Worm (Caenorhabditis elegans) whole organism, L4 larva: ENCODE data around the gene C16C8.5.

Experiments used
- F37D6.2 ChIP-seq: sonication (generic microtip); optimal IDR thresholded peaks from 2 replicates; lab custom pipeline; 2016; ENCODE audit warnings: mild to moderate bottlenecking, missing genetic modification characterization, missing compliant biosample characterization
- F44E2.7 ChIP-seq: fragments of 200-800 bp; sonication (Bioruptor generic); IDR thresholded peaks from 2 replicates; pipeline ENCODE4 v2.1.2; 2022; ENCODE audit warnings: missing genetic modification characterization, missing compliant biosample characterization
- F49E8.2 ChIP-seq: sonication (generic microtip); optimal IDR thresholded peaks from 2 replicates; lab custom pipeline; 2016; ENCODE audit warnings: missing compliant biosample characterization, mild to moderate bottlenecking, missing genetic modification characterization, borderline replicate concordance
- T20F7.1 ChIP-seq: fragments of 200-800 bp; sonication (Bioruptor generic); optimal IDR thresholded peaks from 2 replicates; lab custom pipeline; 2018; ENCODE audit warnings: mild to moderate bottlenecking, missing genetic modification characterization, missing compliant biosample characterization
- T26A8.4 ChIP-seq: fragments of 200-800 bp; sonication (Bioruptor generic); IDR thresholded peaks from 2 replicates; pipeline ENCODE4 v1.3.6; 2022; ENCODE audit warnings: missing genetic modification characterization, missing compliant biosample characterization
- Y48G9A.11 ChIP-seq: fragments of 200-800 bp; sonication (Bioruptor generic); IDR thresholded peaks from 2 replicates; pipeline ENCODE4 v1.3.6; 2022; ENCODE audit warnings: missing genetic modification reagents, missing genetic modification characterization, missing compliant biosample characterization
- Y5F2A.4 ChIP-seq: fragments of 200-800 bp; sonication (Bioruptor generic); optimal IDR thresholded peaks from 2 replicates; lab custom pipeline; 2018; ENCODE audit warnings: mild to moderate bottlenecking, missing genetic modification characterization, missing compliant biosample characterization
- Y75B8A.6 ChIP-seq: fragments of 200-800 bp; sonication (Bioruptor generic); IDR thresholded peaks from 2 replicates; pipeline ENCODE4 v1.3.6; 2022; ENCODE audit warnings: missing genetic modification reagents, missing genetic modification characterization, missing compliant biosample characterization
- ZK337.2 ChIP-seq: fragments of 200-800 bp; sonication (Bioruptor generic); IDR thresholded peaks from 2 replicates; pipeline ENCODE4 v1.3.6; 2022; ENCODE audit warnings: missing genetic modification reagents, missing genetic modification characterization, missing compliant biosample characterization
- aha-1 ChIP-seq: fragments of 150-350 bp; peaks from one replicate; lab custom pipeline; 2014; ENCODE audit warnings: missing biosample characterization, missing genetic modification characterization
- arid-1 ChIP-seq: fragments of 200-800 bp; sonication (Bioruptor generic); conservative IDR thresholded peaks from 2 replicates; pipeline ENCODE4 v1.3.6; 2022; ENCODE audit warnings: missing genetic modification reagents, missing genetic modification characterization, missing compliant biosample characterization
- ceh-20 ChIP-seq: fragments of 200-800 bp; sonication (Bioruptor generic); IDR thresholded peaks from 2 replicates; pipeline ENCODE4 v1.3.6; 2022; ENCODE audit warnings: missing genetic modification reagents, missing genetic modification characterization, missing compliant biosample characterization
- ceh-62 ChIP-seq: sonication (generic microtip); optimal IDR thresholded peaks from 2 replicates; lab custom pipeline; 2017; ENCODE audit warnings: missing biosample characterization, missing genetic modification characterization
- daf-8 ChIP-seq: fragments of 200-800 bp; sonication (Bioruptor generic); IDR thresholded peaks from 2 replicates; pipeline ENCODE4 v1.3.6; 2022; ENCODE audit warnings: missing genetic modification characterization, missing compliant biosample characterization
- dmd-6 ChIP-seq: fragments of 200-800 bp; sonication (Bioruptor generic); IDR thresholded peaks from 2 replicates; pipeline ENCODE4 v1.3.6; 2022; ENCODE audit warnings: missing genetic modification reagents, missing genetic modification characterization, missing compliant biosample characterization
- dmd-9 ChIP-seq: fragments of 200-800 bp; sonication (Bioruptor generic); IDR thresholded peaks from 2 replicates; pipeline ENCODE4 v1.3.6; 2022; ENCODE audit warnings: missing genetic modification reagents, missing genetic modification characterization, missing compliant biosample characterization
- gei-8 ChIP-seq: fragments of 200-800 bp; sonication (Bioruptor generic); optimal IDR thresholded peaks from 2 replicates; lab custom pipeline; 2018; ENCODE audit warnings: mild to moderate bottlenecking, missing genetic modification characterization, missing compliant biosample characterization
- hif-1 ChIP-seq, 2 experiments: sonication (generic microtip); optimal IDR thresholded peaks; 2 replicates each; lab custom pipeline; 2016 to 2017; ENCODE audit warnings: missing compliant biosample characterization in 2 of 2, missing genetic modification characterization in 2 of 2, missing genetic modification reagents in 2 of 2, missing genotype in 2 of 2, mild to moderate bottlenecking in 1 of 2
- hlh-30 ChIP-seq: sonication (generic microtip); optimal IDR thresholded peaks from 2 replicates; lab custom pipeline; 2017; ENCODE audit warnings: antibody characterized with exemption, mild to moderate bottlenecking, missing genetic modification characterization, missing compliant biosample characterization; ENCODE audit not compliant: insufficient read depth
- hmg-1.1 ChIP-seq: fragments of 200-800 bp; sonication (Bioruptor generic); IDR thresholded peaks from 2 replicates; pipeline ENCODE4 v1.3.6; 2022; ENCODE audit warnings: missing genetic modification reagents, missing genetic modification characterization, missing compliant biosample characterization
- lin-13 ChIP-seq: fragments of 150-350 bp; optimal IDR thresholded peaks from 2 replicates; lab custom pipeline; 2014; ENCODE audit warnings: missing biosample characterization, missing genetic modification reagents, missing genetic modification characterization
- lin-38 ChIP-seq: fragments of 200-800 bp; sonication (Bioruptor generic); IDR thresholded peaks from 2 replicates; pipeline ENCODE4 v1.3.6; 2022; ENCODE audit warnings: missing genetic modification reagents, missing genetic modification characterization, missing compliant biosample characterization
- lin-39 ChIP-seq: fragments of 150-350 bp; optimal IDR thresholded peaks from 2 replicates; lab custom pipeline; 2014; ENCODE audit warnings: missing biosample characterization, missing genetic modification reagents, missing genetic modification characterization
- madf-5 ChIP-seq, 2 experiments: fragments of 200-800 bp; sonication (Bioruptor generic); IDR thresholded peaks; 2 replicates each; pipeline ENCODE4 v1.3.6; 2022; ENCODE audit warnings: missing compliant biosample characterization in 2 of 2, missing genetic modification characterization in 2 of 2
- mdt-29 ChIP-seq: fragments of 200-800 bp; sonication (Bioruptor generic); IDR thresholded peaks from 2 replicates; pipeline ENCODE4 v1.3.6; 2022; ENCODE audit warnings: missing genetic modification reagents, missing genetic modification characterization, missing compliant biosample characterization
- mes-2 ChIP-seq: sonication (generic microtip); optimal IDR thresholded peaks from 2 replicates; lab custom pipeline; 2016; ENCODE audit warnings: missing genotype, mild to moderate bottlenecking, missing genetic modification characterization, missing compliant biosample characterization; ENCODE audit not compliant: poor library complexity, severe bottlenecking
- mxl-2 ChIP-seq: fragments of 200-800 bp; sonication (Bioruptor generic); conservative IDR thresholded peaks from 2 replicates; pipeline ENCODE4 v1.3.6; 2022; ENCODE audit warnings: missing genetic modification reagents, missing genetic modification characterization, missing compliant biosample characterization
- nhr-28 ChIP-seq: fragments of 150-350 bp; optimal IDR thresholded peaks from 2 replicates; lab custom pipeline; 2014; ENCODE audit warnings: missing biosample characterization, missing genetic modification characterization
- nhr-77 ChIP-seq: fragments of 150-350 bp; optimal IDR thresholded peaks from 2 replicates; lab custom pipeline; 2014; ENCODE audit warnings: missing biosample characterization, missing genetic modification characterization
- pha-4 ChIP-seq, 2 experiments: fragments of 150-350 bp in 1 of 2; fragments of 200-800 bp in 1 of 2; sonication (Bioruptor generic) in 1 of 2; IDR thresholded peaks in 1 of 2; optimal IDR thresholded peaks in 1 of 2; 2 replicates each; pipeline versions ENCODE4 v1.3.6 to Lab custom; 2014 to 2022; ENCODE audit warnings: missing genetic modification characterization in 2 of 2, missing genetic modification reagents in 2 of 2, missing biosample characterization in 1 of 2, missing compliant biosample characterization in 1 of 2
- pqm-1 ChIP-seq: sonication (generic microtip); optimal IDR thresholded peaks from 2 replicates; lab custom pipeline; 2017; ENCODE audit warnings: missing biosample characterization, missing genetic modification characterization
- set-16 ChIP-seq: fragments of 200-800 bp; sonication (Bioruptor generic); IDR thresholded peaks from 2 replicates; pipeline ENCODE4 v1.3.6; 2022; ENCODE audit warnings: missing genetic modification reagents, missing genetic modification characterization, missing compliant biosample characterization
- snpc-4 ChIP-seq: fragments of 150-350 bp; optimal IDR thresholded peaks from 2 replicates; lab custom pipeline; 2014; ENCODE audit warnings: missing biosample characterization, missing genetic modification characterization
- spr-1 ChIP-seq: sonication (generic microtip); optimal IDR thresholded peaks from 2 replicates; lab custom pipeline; 2016; ENCODE audit warnings: mild to moderate bottlenecking, missing genetic modification characterization, missing compliant biosample characterization
- tag-97 ChIP-seq: fragments of 200-800 bp; sonication (Bioruptor generic); IDR thresholded peaks from 2 replicates; pipeline ENCODE4 v1.3.6; 2022; ENCODE audit warnings: missing genetic modification characterization, missing compliant biosample characterization
- unc-39 ChIP-seq: sonication (generic microtip); optimal IDR thresholded peaks from 2 replicates; lab custom pipeline; 2017; ENCODE audit warnings: missing biosample characterization, missing genetic modification characterization
- unc-62 ChIP-seq, 3 experiments: fragments of 150-350 bp in 1 of 3; sonication (generic microtip); optimal IDR thresholded peaks in 2 of 3; peaks in 1 of 3; 1 replicate in 1 of 3; 2 replicates in 2 of 3; lab custom pipeline; 2014 to 2017; ENCODE audit warnings: missing biosample characterization in 3 of 3, missing genetic modification characterization in 3 of 3, missing genetic modification reagents in 3 of 3, missing genotype in 1 of 3
- vab-7 ChIP-seq: fragments of 200-800 bp; sonication (Bioruptor generic); IDR thresholded peaks from 2 replicates; pipeline ENCODE4 v1.3.6; 2022; ENCODE audit warnings: missing genetic modification reagents, missing genetic modification characterization, missing compliant biosample characterization
- zip-11 ChIP-seq: fragments of 200-800 bp; sonication (Bioruptor generic); IDR thresholded peaks from 2 replicates; pipeline ENCODE4 v1.3.6; 2022; ENCODE audit warnings: missing genetic modification characterization, missing compliant biosample characterization

C16C8.5 gene

DNA sequence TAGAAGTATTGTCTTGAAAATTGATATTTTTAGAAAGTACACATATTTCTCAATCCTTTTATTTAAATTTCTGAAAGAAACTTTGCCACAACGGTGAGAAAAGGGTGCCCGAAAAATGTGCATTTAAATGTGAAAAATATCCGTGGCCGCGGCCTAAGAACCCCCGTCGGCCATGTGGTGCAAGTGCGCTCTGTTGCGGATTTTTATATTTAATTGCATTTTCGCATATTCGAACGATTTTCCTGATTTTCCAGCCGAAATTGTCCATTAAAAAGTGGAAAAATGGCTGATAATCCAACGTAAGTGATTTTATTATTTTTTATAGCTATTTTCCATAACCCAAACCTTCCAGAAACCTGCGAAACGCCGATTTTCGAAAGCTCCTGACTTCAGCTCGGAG, 37.0 kb upstream of the C16C8.5 start, which contains the start of gene smu-2 (continued):
- no peak for TF ChIP-seq lin-13 (GFP tag; lab: Kevin White, UChicago)
- no peak for TF ChIP-seq snpc-4 (tag; lab: Kevin White, UChicago)
- no peak for TF ChIP-seq hlh-30
- TF ChIP-seq unc-39 (tag; lab: Kevin White, UChicago): no peak
- peak; percentile 71 for TF ChIP-seq nhr-28 (tag; lab: Kevin White, UChicago)
- no peak for TF ChIP-seq zip-11 (GFP tag; lab: Robert Waterston, UW)
- TF ChIP-seq lin-39 (tag; lab: Kevin White, UChicago): no peak
- TF ChIP-seq madf-5 (GFP tag; IDR thresholded peaks at IDR 0.05; lab: Robert Waterston, UW): no peak; a peak in 1 of 4 replicates
- TF ChIP-seq pqm-1 (tag; lab: Kevin White, UChicago): no peak
- no peak for TF ChIP-seq F37D6.2 (tag; lab: Kevin White, UChicago)
- no peak for TF ChIP-seq mdt-29

DNA sequence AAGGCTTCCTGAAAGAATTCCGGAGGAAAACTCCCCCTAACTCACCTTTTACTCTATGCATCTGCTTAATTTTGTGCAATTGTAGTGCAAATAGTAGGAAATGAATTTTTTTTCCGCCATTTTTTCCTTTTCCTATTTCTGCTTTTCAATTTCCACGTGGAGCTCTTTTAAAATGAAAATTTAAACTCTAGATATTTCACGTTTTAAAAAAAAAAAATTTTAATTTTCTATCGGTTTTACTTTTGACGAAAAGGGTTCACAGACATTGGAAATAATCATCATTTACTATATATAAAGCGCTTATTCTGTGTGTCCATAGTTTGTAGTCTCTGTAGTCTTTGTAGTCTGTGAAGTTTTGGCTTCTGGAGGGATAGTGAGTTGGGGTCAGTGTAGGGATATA, 36.4 kb upstream of the C16C8.5 start, which contains the start of gene Y49F6B.8:
Gene Y49F6B.8 (minus strand): TSS at position 101 of the 400 bp plus-strand sequence.
- TF ChIP-seq F44E2.7: no peak
- TF ChIP-seq tag-97 (GFP tag; lab: Robert Waterston, UW): no peak
- no peak for TF ChIP-seq Y48G9A.11 (GFP tag; lab: Robert Waterston, UW)
- TF ChIP-seq vab-7 (GFP tag; lab: Robert Waterston, UW): no peak
- TF ChIP-seq dmd-9: no peak
- TF ChIP-seq ZK337.2: no peak
- no peak for TF ChIP-seq F49E8.2 (tag; lab: Kevin White, UChicago)
- no peak for TF ChIP-seq pha-4 (GFP tag; IDR thresholded peaks at IDR 0.05; lab: Robert Waterston, UW)
- TF ChIP-seq pha-4 (tag; optimal IDR thresholded peaks at IDR 0.05; lab: Kevin White, UChicago): no peak
- no peak for TF ChIP-seq mdt-29
- no peak for TF ChIP-seq F37D6.2 (tag; lab: Kevin White, UChicago)
- TF ChIP-seq set-16 (GFP tag; lab: Robert Waterston, UW): no peak
- TF ChIP-seq snpc-4 (tag; lab: Kevin White, UChicago): no peak

DNA sequence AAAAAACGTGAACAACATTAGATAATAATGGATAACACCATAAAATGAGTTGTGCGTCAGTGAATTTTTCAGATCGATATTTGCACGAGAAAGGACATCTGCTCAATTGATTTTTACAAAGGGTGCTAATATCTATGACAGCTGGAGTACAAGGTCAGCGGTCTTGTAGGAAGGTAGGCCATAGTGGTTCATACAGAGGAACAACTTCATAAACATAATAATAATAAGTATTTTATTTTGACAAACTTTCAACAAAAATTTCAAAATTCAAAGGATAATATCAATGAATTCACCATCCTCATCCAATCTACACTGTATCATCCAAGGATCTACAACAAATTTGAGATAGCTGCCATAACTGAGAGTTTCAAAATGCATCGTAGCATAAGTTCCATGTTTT, 32.0 kb upstream of the C16C8.5 start, which contains the start of gene fbxb-104:
Gene fbxb-104 (minus strand): TSS at position 101 of the 400 bp plus-strand sequence.
- TF ChIP-seq arid-1 (GFP tag; lab: Robert Waterston, UW) (no peak), unc-62 (GFP tag; optimal IDR thresholded peaks at IDR 0.05 in 1 of 2; lab: Kevin White, UChicago) (peak in 1 of 2 experiments; percentile 9), unc-62 (tag; optimal IDR thresholded peaks at IDR 0.05; lab: Kevin White, UChicago) (no peak)

DNA sequence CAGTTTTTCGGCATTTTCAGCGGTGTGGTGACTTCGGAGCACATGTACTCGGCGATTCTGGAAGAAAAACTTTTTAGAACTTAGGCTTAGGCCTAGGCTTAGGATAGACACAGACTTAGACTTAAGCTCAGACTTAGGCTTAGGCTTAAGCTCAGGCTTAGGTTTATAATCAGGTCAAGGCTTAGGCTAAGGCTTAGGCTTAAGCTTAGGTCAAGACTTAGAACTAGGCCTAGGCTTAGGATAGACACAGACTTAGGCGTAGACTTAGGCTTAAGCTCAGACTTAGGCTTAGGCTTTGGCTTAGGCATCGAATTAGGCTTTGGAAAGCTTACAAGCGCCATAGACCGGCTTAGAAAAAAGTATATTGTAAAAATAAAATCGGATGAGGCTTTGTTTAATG, 31.4 kb upstream of the C16C8.5 start:
- TF ChIP-seq nhr-77 (tag; lab: Kevin White, UChicago): no peak
- no peak for TF ChIP-seq lin-38 (GFP tag; lab: Robert Waterston, UW)
- TF ChIP-seq dmd-6 (GFP tag; lab: Robert Waterston, UW): no peak
- TF ChIP-seq hif-1 (tag; optimal IDR thresholded peaks at IDR 0.05; lab: Kevin White, UChicago): no peak
- no peak for TF ChIP-seq T26A8.4 (GFP tag; lab: Robert Waterston, UW)
- TF ChIP-seq Y75B8A.6: no peak
- TF ChIP-seq mes-2 (tag; lab: Kevin White, UChicago): no peak
- TF ChIP-seq spr-1 (tag; lab: Kevin White, UChicago): no peak
- TF ChIP-seq tag-97 (GFP tag; lab: Robert Waterston, UW): no peak
- TF ChIP-seq T20F7.1: no peak
- TF ChIP-seq mxl-2 (GFP tag; lab: Robert Waterston, UW): no peak
- no peak for TF ChIP-seq hmg-1.1
- TF ChIP-seq Y5F2A.4 (GFP tag; lab: Kevin White, UChicago): no peak
- TF ChIP-seq hlh-30: no peak
- TF ChIP-seq gei-8 (GFP tag; lab: Kevin White, UChicago): no peak
- no peak for TF ChIP-seq ceh-62 (tag; lab: Kevin White, UChicago)
- no peak for TF ChIP-seq ceh-20
- TF ChIP-seq set-16 (GFP tag; lab: Robert Waterston, UW): no peak
- no peak for TF ChIP-seq daf-8 (GFP tag; lab: Robert Waterston, UW)
- no peak for TF ChIP-seq aha-1 (tag; lab: Kevin White, UChicago)
